Fruit fly (Drosophila melanogaster) whole organism, embryonic: ENCODE data around the gene CG31278.

Experiments used
- Ada2b ChIP-seq: fragments of 200-800 bp; sonication (Bioruptor generic); IDR thresholded peaks from 2 replicates; pipeline ENCODE4 v1.3.6; 2022; ENCODE audit warnings: missing biosample characterization, missing genetic modification characterization
- B-H2 ChIP-seq: fragments of 200-800 bp; sonication (Bioruptor generic); optimal IDR thresholded peaks from 2 replicates; lab custom pipeline; 2018; ENCODE audit warnings: missing biosample characterization, mild to moderate bottlenecking, missing genetic modification characterization
- BEAF-32 ChIP-seq: fragments of 200-800 bp; sonication (Bioruptor generic); optimal IDR thresholded peaks from 3 replicates; lab custom pipeline; 2017; ENCODE audit warnings: missing biosample characterization, missing genetic modification characterization, mild to moderate bottlenecking, moderate library complexity, missing genetic modification reagents
- Bteb2 ChIP-seq: fragments of 200-800 bp; sonication (Bioruptor generic); optimal IDR thresholded peaks from 2 replicates; lab custom pipeline; 2016; ENCODE audit warnings: missing biosample characterization, missing genetic modification characterization
- CG10267 ChIP-seq: fragments of 200-800 bp; sonication (Bioruptor generic); optimal IDR thresholded peaks from 2 replicates; lab custom pipeline; 2018; ENCODE audit warnings: missing biosample characterization, mild to moderate bottlenecking, missing genetic modification characterization, moderate library complexity
- CG10274 ChIP-seq: fragments of 200-800 bp; sonication (Bioruptor generic); optimal IDR thresholded peaks from 3 replicates; lab custom pipeline; 2017; ENCODE audit warnings: missing biosample characterization, mild to moderate bottlenecking, missing genetic modification characterization
- CG11247 ChIP-seq: fragments of 200-800 bp; sonication (Bioruptor generic); IDR thresholded peaks from 2 replicates; pipeline ENCODE4 v1.3.6; 2022; ENCODE audit warnings: missing biosample characterization, missing genetic modification characterization
- CG13424 ChIP-seq: fragments of 200-800 bp; sonication (Bioruptor generic); optimal IDR thresholded peaks from 2 replicates; lab custom pipeline; 2019; ENCODE audit warnings: missing biosample characterization, mild to moderate bottlenecking, missing genetic modification characterization, moderate library complexity
- CG17385 ChIP-seq: fragments of 200-800 bp; sonication (Bioruptor generic); optimal IDR thresholded peaks from 3 replicates; lab custom pipeline; 2018; ENCODE audit warnings: missing biosample characterization, mild to moderate bottlenecking, missing genetic modification characterization
- CG2116 ChIP-seq: fragments of 200-800 bp; sonication (Bioruptor generic); optimal IDR thresholded peaks from 3 replicates; lab custom pipeline; 2018; ENCODE audit warnings: missing biosample characterization, mild to moderate bottlenecking, missing genetic modification characterization
- CG2875 ChIP-seq: fragments of 200-800 bp; sonication (Bioruptor generic); optimal IDR thresholded peaks from 2 replicates; lab custom pipeline; 2017; ENCODE audit warnings: missing biosample characterization, mild to moderate bottlenecking, missing genetic modification characterization, missing genetic modification reagents
- CG30403 ChIP-seq: fragments of 200-800 bp; sonication (Bioruptor generic); optimal IDR thresholded peaks from 3 replicates; lab custom pipeline; 2016; ENCODE audit warnings: missing biosample characterization, missing genetic modification characterization
- CG6689 ChIP-seq: fragments of 200-800 bp; sonication (Bioruptor generic); IDR thresholded peaks from 2 replicates; pipeline ENCODE4 v1.3.6; 2022; ENCODE audit warnings: missing biosample characterization, missing genetic modification characterization
- CG7963 ChIP-seq: fragments of 200-800 bp; sonication (Bioruptor generic); IDR thresholded peaks from 3 replicates; pipeline ENCODE4 v1.3.6; 2022; ENCODE audit warnings: missing biosample characterization, missing genetic modification characterization; ENCODE audit not compliant: partially characterized antibody
- CG8944 ChIP-seq: fragments of 200-800 bp; sonication (Bioruptor generic); optimal IDR thresholded peaks from 3 replicates; lab custom pipeline; 2016; ENCODE audit warnings: missing biosample characterization, missing genetic modification characterization
- CG9609 ChIP-seq: fragments of 200-800 bp; sonication (Bioruptor generic); optimal IDR thresholded peaks from 3 replicates; lab custom pipeline; 2016; ENCODE audit warnings: missing biosample characterization, missing genetic modification characterization
- CG9817 ChIP-seq: fragments of 200-800 bp; sonication (Bioruptor generic); optimal IDR thresholded peaks from 2 replicates; lab custom pipeline; 2018; ENCODE audit warnings: missing biosample characterization, mild to moderate bottlenecking, missing genetic modification characterization, moderate library complexity
- Camta ChIP-seq: fragments of 200-800 bp; sonication (Bioruptor generic); optimal IDR thresholded peaks from 2 replicates; lab custom pipeline; 2016; ENCODE audit warnings: missing biosample characterization, missing genetic modification characterization
- Chrac-16 ChIP-seq: fragments of 200-800 bp; sonication (Bioruptor generic); optimal IDR thresholded peaks from 3 replicates; lab custom pipeline; 2016; ENCODE audit warnings: missing biosample characterization, missing genetic modification characterization
- CrebB ChIP-seq: fragments of 200-800 bp; sonication (Bioruptor generic); optimal IDR thresholded peaks from 3 replicates; lab custom pipeline; 2018; ENCODE audit warnings: missing biosample characterization, mild to moderate bottlenecking, missing genetic modification characterization
- Dll ChIP-seq: fragments of 200-800 bp; sonication (Bioruptor generic); IDR thresholded peaks from 4 replicates; pipeline ENCODE4 v1.3.6; 2022; ENCODE audit warnings: missing biosample characterization, missing genetic modification characterization; ENCODE audit not compliant: partially characterized antibody
- Doc3 ChIP-seq: fragments of 200-800 bp; sonication (Bioruptor generic); IDR thresholded peaks from 3 replicates; pipeline ENCODE4 v1.3.6; 2022; ENCODE audit warnings: missing biosample characterization, missing genetic modification characterization; ENCODE audit not compliant: partially characterized antibody
- Dp ChIP-seq: fragments of 200-800 bp; sonication (Bioruptor generic); optimal IDR thresholded peaks from 2 replicates; lab custom pipeline; 2018; ENCODE audit warnings: missing biosample characterization, mild to moderate bottlenecking, missing genetic modification characterization, moderate library complexity
- Drgx ChIP-seq: fragments of 200-800 bp; sonication (Bioruptor generic); IDR thresholded peaks from 2 replicates; pipeline ENCODE4 v1.3.6; 2022; ENCODE audit warnings: missing biosample characterization, missing genetic modification characterization
- ERR ChIP-seq: fragments of 200-800 bp; sonication (Bioruptor generic); optimal IDR thresholded peaks from 2 replicates; lab custom pipeline; 2016; ENCODE audit warnings: missing biosample characterization, missing genetic modification characterization
- GATAe ChIP-seq: fragments of 200-800 bp; sonication (Bioruptor generic); conservative IDR thresholded peaks from 2 replicates; pipeline ENCODE4 v1.3.6; 2022; ENCODE audit warnings: missing biosample characterization, missing genetic modification characterization
- HmgD ChIP-seq: fragments of 200-800 bp; sonication (Bioruptor generic); optimal IDR thresholded peaks from 3 replicates; lab custom pipeline; 2016; ENCODE audit warnings: missing biosample characterization, missing genetic modification characterization
- HmgZ ChIP-seq: fragments of 200-800 bp; sonication (Bioruptor generic); optimal IDR thresholded peaks from 2 replicates; lab custom pipeline; 2018; ENCODE audit warnings: missing biosample characterization, mild to moderate bottlenecking, missing genetic modification characterization
- Ptx1 ChIP-seq: fragments of 200-800 bp; sonication (Bioruptor generic); IDR thresholded peaks from 2 replicates; pipeline ENCODE4 v1.3.6; 2022; ENCODE audit warnings: missing biosample characterization, missing genetic modification characterization
- Ssrp ChIP-seq: fragments of 200-800 bp; sonication (Bioruptor generic); optimal IDR thresholded peaks from 2 replicates; lab custom pipeline; 2018; ENCODE audit warnings: missing biosample characterization, mild to moderate bottlenecking, missing genetic modification characterization, moderate library complexity
- Trl ChIP-seq, 3 experiments: fragments of >200 bp in 2 of 3; fragments of 200-800 bp in 1 of 3; sonication (Bioruptor generic) in 1 of 3; optimal IDR thresholded peaks; 2 replicates in 1 of 3; 3 replicates in 2 of 3; lab custom pipeline; 2016 to 2017; ENCODE audit warnings: missing biosample characterization in 1 of 3, missing genetic modification characterization in 1 of 3
- bbx ChIP-seq: fragments of 200-800 bp; sonication (Bioruptor generic); IDR thresholded peaks from 2 replicates; pipeline ENCODE4 v1.3.6; 2022; ENCODE audit warnings: missing biosample characterization, missing genetic modification characterization; ENCODE audit not compliant: partially characterized antibody
- btn ChIP-seq: fragments of 200-800 bp; sonication (Bioruptor generic); optimal IDR thresholded peaks from 2 replicates; lab custom pipeline; 2016; ENCODE audit warnings: missing biosample characterization, missing genetic modification characterization
- chinmo ChIP-seq: fragments of 200-800 bp; sonication (Bioruptor generic); IDR thresholded peaks from 4 replicates; pipeline ENCODE4 v1.3.6; 2022; ENCODE audit warnings: missing biosample characterization, missing genetic modification characterization; ENCODE audit not compliant: partially characterized antibody
- dimm ChIP-seq: fragments of 200-800 bp; sonication (Bioruptor generic); IDR thresholded peaks from 2 replicates; pipeline ENCODE4 v1.3.6; 2022; ENCODE audit warnings: missing biosample characterization, missing genetic modification characterization
- disco-r ChIP-seq: fragments of 200-800 bp; sonication (Bioruptor generic); optimal IDR thresholded peaks from 2 replicates; lab custom pipeline; 2016; ENCODE audit warnings: missing biosample characterization, missing genetic modification characterization
- gsb ChIP-seq: fragments of 200-800 bp; sonication (Bioruptor generic); IDR thresholded peaks from 2 replicates; pipeline ENCODE4 v1.3.6; 2022; ENCODE audit warnings: missing biosample characterization, missing genetic modification characterization
- hb ChIP-seq: fragments of 200-800 bp; sonication (Bioruptor generic); IDR thresholded peaks from 3 replicates; pipeline ENCODE4 v1.3.6; 2022; ENCODE audit warnings: missing biosample characterization, missing genetic modification characterization; ENCODE audit not compliant: partially characterized antibody
- hkb ChIP-seq, 2 experiments: fragments of 200-800 bp in 1 of 2; fragments of >200 bp in 1 of 2; sonication (Bioruptor generic) in 1 of 2; IDR thresholded peaks in 1 of 2; optimal IDR thresholded peaks in 1 of 2; 2 replicates each; pipeline versions ENCODE4 v1.3.6 to Lab custom; 2017 to 2022; ENCODE audit warnings: missing biosample characterization in 1 of 2, missing genetic modification characterization in 1 of 2
- hth ChIP-seq: fragments of >200 bp; optimal IDR thresholded peaks from 2 replicates; lab custom pipeline; 2017; ENCODE audit warnings: inconsistent platforms
- jumu ChIP-seq: fragments of 200-800 bp; sonication (Bioruptor generic); optimal IDR thresholded peaks from 3 replicates; lab custom pipeline; 2016; ENCODE audit warnings: missing biosample characterization, missing genetic modification characterization
- knrl ChIP-seq: fragments of 200-800 bp; sonication (Bioruptor generic); IDR thresholded peaks from 3 replicates; pipeline ENCODE4 v1.3.6; 2022; ENCODE audit warnings: missing biosample characterization, missing genetic modification characterization; ENCODE audit not compliant: partially characterized antibody
- pho ChIP-seq: fragments of 200-800 bp; sonication (Bioruptor generic); optimal IDR thresholded peaks from 2 replicates; lab custom pipeline; 2016; ENCODE audit warnings: missing biosample characterization, missing genetic modification characterization
- run ChIP-seq: fragments of 200-800 bp; sonication (Bioruptor generic); optimal IDR thresholded peaks from 3 replicates; lab custom pipeline; 2018; ENCODE audit warnings: missing biosample characterization, mild to moderate bottlenecking, missing genetic modification characterization
- sc ChIP-seq, 3 experiments: fragments of >200 bp in 2 of 3; fragments of 200-800 bp in 1 of 3; sonication (Bioruptor generic) in 1 of 3; optimal IDR thresholded peaks; 2 replicates in 2 of 3; 3 replicates in 1 of 3; lab custom pipeline; 2017; ENCODE audit warnings: mild to moderate bottlenecking in 1 of 3, missing biosample characterization in 1 of 3, missing genetic modification characterization in 1 of 3, missing genetic modification reagents in 1 of 3
- sna ChIP-seq: fragments of 200-800 bp; sonication (Bioruptor generic); IDR thresholded peaks from 2 replicates; pipeline ENCODE4 v1.3.6; 2022; ENCODE audit warnings: missing biosample characterization, missing genetic modification characterization; ENCODE audit not compliant: partially characterized antibody
- sug ChIP-seq: fragments of 200-800 bp; optimal IDR thresholded peaks from 2 replicates; lab custom pipeline; 2019; ENCODE audit warnings: missing biosample characterization, mild to moderate bottlenecking, missing genetic modification characterization, moderate library complexity
- tll ChIP-seq, 2 experiments: fragments of 200-800 bp in 1 of 2; fragments of >200 bp in 1 of 2; sonication (Bioruptor generic) in 1 of 2; optimal IDR thresholded peaks; 2 replicates each; lab custom pipeline; 2017 to 2019; ENCODE audit warnings: missing biosample characterization in 2 of 2, missing genetic modification characterization in 2 of 2, mild to moderate bottlenecking in 1 of 2, moderate library complexity in 1 of 2

The CG31278 gene

dm6 chr3R:10696371-10696777, 11.8 kb downstream of the CG31278 start, which contains the start of the genes pug, CG14683 and CG46459 (continued):
- TF ChIP-seq run (tag; lab: Kevin White, UChicago) (no peak), hth (lab: Kevin White, UChicago) (no peak), GATAe (GFP tag; lab: Robert Waterston, UW) (no peak), Camta (GFP tag; lab: Kevin White, UChicago) (peak; percentile 58), CG10274 (GFP tag; lab: Kevin White, UChicago) (no peak), CG11247 (GFP tag; lab: Robert Waterston, UW) (no peak), CG7963 (GFP tag; lab: Robert Waterston, UW) (peak; percentile 87), HmgD (GFP tag; lab: Kevin White, UChicago) (no peak), disco-r (GFP tag; lab: Kevin White, UChicago) (no peak), hkb (optimal IDR thresholded peaks at IDR 0.05; lab: Kevin White, UChicago) (no peak), hkb (GFP tag; IDR thresholded peaks at IDR 0.05; lab: Robert Waterston, UW) (peak; percentile 35; the same call in 1 of the 2 replicates), Dp (GFP tag; lab: Kevin White, UChicago) (peak; percentile 63), BEAF-32 (GFP tag; lab: Kevin White, UChicago) (peak; percentile 94), CG9609 (GFP tag; lab: Kevin White, UChicago) (peak; percentile 32), tll (GFP tag; optimal IDR thresholded peaks at IDR 0.05; lab: Kevin White, UChicago) (no peak), Ptx1 (GFP tag; lab: Robert Waterston, UW) (0 out of 2 replicates have a peak, but pooled peaks have one; percentile 12), knrl (GFP tag; lab: Robert Waterston, UW) (peak; percentile 98), Dll (GFP tag; lab: Robert Waterston, UW) (peak; percentile 99), Ada2b (no peak), Chrac-16 (GFP tag; lab: Kevin White, UChicago) (peak; percentile 8), CG13424 (no peak), sna (GFP tag; lab: Robert Waterston, UW) (peak; percentile 99), CG2875 (GFP tag; lab: Kevin White, UChicago) (no peak), CG10267 (tag; lab: Kevin White, UChicago) (peak; percentile 93), Bteb2 (GFP tag; lab: Kevin White, UChicago) (peak; percentile 15), CG6689 (GFP tag; lab: Robert Waterston, UW) (0 out of 2 replicates have a peak, but pooled peaks have one; percentile 11), CrebB (tag; lab: Kevin White, UChicago) (no peak), dimm (GFP tag; lab: Robert Waterston, UW) (no peak), chinmo (GFP tag; lab: Robert Waterston, UW) (peak; percentile 85; the same call in 3 of the 4 replicates), Doc3 (GFP tag; lab: Robert Waterston, UW) (peak; percentile 96), Trl (optimal IDR thresholded peaks at IDR 0.05; lab: Kevin White, UChicago) (no peak), Trl (GFP tag; optimal IDR thresholded peaks at IDR 0.05; lab: Kevin White, UChicago) (peak; percentile 73), jumu (GFP tag; lab: Kevin White, UChicago) (peak; percentile 25), B-H2 (peak; percentile 14), Ssrp (tag; lab: Kevin White, UChicago) (no peak), HmgZ (peak; percentile 24), btn (GFP tag; lab: Kevin White, UChicago) (peak; percentile 5), CG17385 (no peak), gsb (GFP tag; lab: Robert Waterston, UW) (no peak), bbx (GFP tag; lab: Robert Waterston, UW) (peak; percentile 95), hb (GFP tag; lab: Robert Waterston, UW) (peak; percentile 97), CG2116 (GFP tag; lab: Kevin White, UChicago) (peak; percentile 75), CG30403 (peak; percentile 60), CG8944 (GFP tag; lab: Kevin White, UChicago) (peak; percentile 32), sug (peak; percentile 8), CG9817 (tag; lab: Kevin White, UChicago) (no peak), sc (optimal IDR thresholded peaks at IDR 0.05; lab: Kevin White, UChicago) (no peak), sc (GFP tag; optimal IDR thresholded peaks at IDR 0.05; lab: Kevin White, UChicago) (no peak), pho (peak; percentile 38), Drgx (GFP tag; lab: Robert Waterston, UW) (no peak), ERR (peak; percentile 50)
